Worm (Caenorhabditis elegans): ENCODE measurements around the gene nhr-291.

ce11 chrV:15293865-15294264 lies 24.9 kb upstream of the nhr-291 start, which contains the start of gene str-96:
- TF ChIP-seq dao-5 (tag; optimal IDR thresholded peaks at IDR 0.05) (no peak), W03F9.2 (tag; optimal IDR thresholded peaks at IDR 0.05) (no peak), him-1 (tag; optimal IDR thresholded peaks at IDR 0.05) (no peak)
